Worm (Caenorhabditis elegans): ENCODE measurements around the gene imp-2.
A peak's percentile ranks its signal among the peaks of the same experiment; 100 is the strongest.

The imp-2 gene

DNA sequence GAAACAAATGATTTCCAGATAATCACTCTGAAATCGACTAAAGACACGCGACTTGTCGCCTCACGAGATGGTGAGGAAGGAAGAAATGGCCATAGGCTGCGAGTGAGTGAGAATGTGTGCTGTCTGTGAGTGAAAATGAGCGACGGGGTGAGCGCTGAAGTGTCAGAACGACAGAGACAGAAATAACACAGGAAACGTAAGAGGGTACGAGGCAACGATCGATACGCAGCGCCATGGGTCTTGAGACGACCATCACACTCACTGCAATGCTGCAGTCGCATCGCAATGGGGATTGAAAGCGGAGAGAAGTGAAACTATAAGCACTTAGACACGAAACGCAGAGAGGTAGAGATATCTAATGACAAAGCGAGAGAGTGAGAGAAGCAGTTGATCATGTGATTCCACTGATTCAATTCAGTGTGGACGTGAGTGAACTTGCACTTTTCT, 35.9 kb downstream of the imp-2 start (continued):
- no peak for TF ChIP-seq ZK337.2 (GFP tag; IDR thresholded peaks at IDR 0.05)
- 0 out of 2 replicates have a peak, but pooled peaks have one; percentile 23 for TF ChIP-seq zfp-3 (GFP tag; conservative IDR thresholded peaks at IDR 0.05)
- TF ChIP-seq lin-15B (tag; optimal IDR thresholded peaks at IDR 0.05), result no peak
- peak; percentile 76 for TF ChIP-seq tra-1 (GFP tag; IDR thresholded peaks at IDR 0.05)
- TF ChIP-seq aly-2 (tag; optimal IDR thresholded peaks at IDR 0.05), result no peak
- peak; percentile 86 for TF ChIP-seq nhr-102 (tag; optimal IDR thresholded peaks at IDR 0.05)
- TF ChIP-seq hif-1 (tag; optimal IDR thresholded peaks at IDR 0.05), result peak; percentile 60 to 86
- peak; percentile 89 for TF ChIP-seq nhr-42 (GFP tag; IDR thresholded peaks at IDR 0.05)
- peak; percentile 78 for TF ChIP-seq set-16 (GFP tag; IDR thresholded peaks at IDR 0.05)
- TF ChIP-seq daf-16 (GFP tag; optimal IDR thresholded peaks at IDR 0.05), result peak; percentile 51 to 71
- TF ChIP-seq daf-16 (tag; optimal IDR thresholded peaks at IDR 0.05), result peak; percentile 74
- peak; percentile 74 for TF ChIP-seq zag-1 (tag; optimal IDR thresholded peaks at IDR 0.05)
- peak; percentile 53 for TF ChIP-seq arid-1 (GFP tag; conservative IDR thresholded peaks at IDR 0.05)
- TF ChIP-seq F26F4.8 (GFP tag; conservative IDR thresholded peaks at IDR 0.05), result no peak
- peak; percentile 76; the same call in 1 of the 2 replicates for TF ChIP-seq mdt-29 (GFP tag; IDR thresholded peaks at IDR 0.05)
- TF ChIP-seq zfp-2 (tag; optimal IDR thresholded peaks at IDR 0.05), result peak; percentile 63
- TF ChIP-seq gei-8 (GFP tag; optimal IDR thresholded peaks at IDR 0.05), result peak; percentile 83
- peak; percentile 91 for TF ChIP-seq egl-43 (GFP tag; IDR thresholded peaks at IDR 0.05)
- TF ChIP-seq dmd-8 (GFP tag; IDR thresholded peaks at IDR 0.05), result 0 out of 2 replicates have a peak, but pooled peaks have one; percentile 20
- TF ChIP-seq rbr-2 (tag; optimal IDR thresholded peaks at IDR 0.05), result peak; percentile 96
- TF ChIP-seq D1046.2 (GFP tag; IDR thresholded peaks at IDR 0.05), result no peak
- peak; percentile 38 for TF ChIP-seq nhr-237 (tag; optimal IDR thresholded peaks at IDR 0.05)
- no peak for TF ChIP-seq snpc-4 (tag; optimal IDR thresholded peaks at IDR 0.05)
- no peak for TF ChIP-seq ceh-82 (tag; optimal IDR thresholded peaks at IDR 0.05)
- no peak for TF ChIP-seq ztf-11 (tag; optimal IDR thresholded peaks at IDR 0.05)
- TF ChIP-seq mxl-3 (GFP tag; optimal IDR thresholded peaks at IDR 0.05), result peak; percentile 82
- TF ChIP-seq nhr-10 (tag; optimal IDR thresholded peaks at IDR 0.05), result peak; percentile 54
- peak; percentile 97 for TF ChIP-seq hlh-11 (tag; optimal IDR thresholded peaks at IDR 0.05)
- no peak for TF ChIP-seq Y5F2A.4 (GFP tag; optimal IDR thresholded peaks at IDR 0.05)

DNA sequence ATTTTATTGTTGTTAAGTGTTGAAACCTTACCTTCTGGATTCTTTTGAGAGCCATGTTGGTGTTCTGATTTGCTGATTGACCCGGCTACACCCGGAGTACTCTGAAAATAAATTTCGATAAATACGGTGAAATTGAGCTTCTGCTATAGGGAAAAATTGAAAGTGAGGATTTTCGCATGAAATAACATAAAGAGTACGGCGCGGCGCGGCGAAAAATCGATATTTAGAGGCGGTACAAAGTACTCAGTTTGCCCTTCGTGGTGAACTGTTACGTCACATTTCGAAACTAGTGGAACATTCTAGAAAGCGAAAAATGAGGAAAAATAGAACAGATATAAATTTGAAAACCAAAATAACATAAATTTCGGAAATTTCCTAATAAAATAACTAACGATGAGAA, 36.5 kb downstream of the imp-2 start, which contains the start of gene let-70:
Gene let-70 (minus strand): TSS at position 101 of the 400 bp plus-strand sequence.
- TF ChIP-seq arid-1 (GFP tag; conservative IDR thresholded peaks at IDR 0.05) (0 out of 2 replicates have a peak, but pooled peaks have one; percentile 20), unc-39 (tag; optimal IDR thresholded peaks at IDR 0.05) (no peak), jun-1 (tag; optimal IDR thresholded peaks at IDR 0.05) (no peak), Y5F2A.4 (GFP tag; optimal IDR thresholded peaks at IDR 0.05) (no peak), hlh-11 (tag; optimal IDR thresholded peaks at IDR 0.05) (no peak), ctbp-1 (GFP tag; IDR thresholded peaks at IDR 0.05) (no peak), egl-43 (GFP tag; IDR thresholded peaks at IDR 0.05) (0 out of 2 replicates have a peak, but pooled peaks have one; percentile 30), lin-39 (tag; optimal IDR thresholded peaks at IDR 0.05) (no peak), zip-2 (tag; optimal IDR thresholded peaks at IDR 0.05) (peak; percentile 10), pqm-1 (tag; optimal IDR thresholded peaks at IDR 0.05) (no peak), nhr-25 (tag; optimal IDR thresholded peaks at IDR 0.05; ENCODE audit: borderline replicate concordance, insufficient read depth) (no peak), lin-29 (GFP tag; IDR thresholded peaks at IDR 0.05) (no peak), lsy-2 (tag; optimal IDR thresholded peaks at IDR 0.05) (no peak), nhr-237 (tag; optimal IDR thresholded peaks at IDR 0.05) (no peak), tag-97 (GFP tag; IDR thresholded peaks at IDR 0.05) (no peak), daf-12 (tag; optimal IDR thresholded peaks at IDR 0.05) (no peak), mdt-29 (GFP tag; IDR thresholded peaks at IDR 0.05) (0 out of 2 replicates have a peak, but pooled peaks have one; percentile 5), T26A8.4 (GFP tag; IDR thresholded peaks at IDR 0.05) (no peak), mdl-1 (tag; optimal IDR thresholded peaks at IDR 0.05) (no peak), sdz-12 (GFP tag; optimal IDR thresholded peaks at IDR 0.05) (no peak), unc-62 (GFP tag; optimal IDR thresholded peaks at IDR 0.05 in 1 of 2) (no peak), unc-62 (tag; optimal IDR thresholded peaks at IDR 0.05) (no peak), ceh-82 (tag; optimal IDR thresholded peaks at IDR 0.05) (no peak), ceh-28 (tag; optimal IDR thresholded peaks at IDR 0.05) (peak; percentile 18), nhr-77 (tag; optimal IDR thresholded peaks at IDR 0.05) (no peak), saeg-2 (GFP tag; IDR thresholded peaks at IDR 0.05) (no peak), Y48G9A.11 (GFP tag; IDR thresholded peaks at IDR 0.05) (no peak), F49E8.2 (tag; optimal IDR thresholded peaks at IDR 0.05; ENCODE audit: borderline replicate concordance) (no peak), aha-1 (tag) (peak; percentile 90), spr-1 (tag; optimal IDR thresholded peaks at IDR 0.05) (no peak)
